Fruit fly (Drosophila melanogaster) whole organism, prepupa: ENCODE results near the gene Dci.

Experiments
- Blimp-1 ChIP-seq: fragments of 200-800 bp; sonication (Bioruptor generic); optimal IDR thresholded peaks from 3 replicates; lab custom pipeline; 2017; ENCODE audit warnings: missing biosample characterization, missing genetic modification characterization, mild to moderate bottlenecking, moderate library complexity, missing genetic modification reagents
- CG10631 ChIP-seq: fragments of 200-800 bp; sonication (Bioruptor generic); optimal IDR thresholded peaks from 2 replicates; lab custom pipeline; 2016; ENCODE audit warnings: missing biosample characterization, missing genetic modification characterization
- CG10669 ChIP-seq: fragments of 200-800 bp; sonication (Bioruptor generic); optimal IDR thresholded peaks from 3 replicates; lab custom pipeline; 2018; ENCODE audit warnings: missing biosample characterization, mild to moderate bottlenecking, missing genetic modification characterization, moderate library complexity
- CG11294 ChIP-seq: fragments of 200-800 bp; sonication (Bioruptor generic); IDR thresholded peaks from 2 replicates; pipeline ENCODE4 v1.3.6; 2022; ENCODE audit warnings: missing biosample characterization, missing genetic modification characterization
- CG11762 ChIP-seq: fragments of 200-800 bp; sonication (Bioruptor generic); optimal IDR thresholded peaks from 3 replicates; lab custom pipeline; 2016; ENCODE audit warnings: missing biosample characterization, missing genetic modification characterization; ENCODE audit not compliant: insufficient read depth
- CG11902 ChIP-seq: fragments of 200-800 bp; sonication (Bioruptor generic); optimal IDR thresholded peaks from 3 replicates; lab custom pipeline; 2016; ENCODE audit warnings: missing biosample characterization, missing genetic modification characterization
- CG15336 ChIP-seq: fragments of 200-800 bp; sonication (Bioruptor generic); IDR thresholded peaks from 2 replicates; pipeline ENCODE4 v1.3.6; 2022; ENCODE audit warnings: missing biosample characterization, missing genetic modification characterization
- CG1621 ChIP-seq: fragments of 200-800 bp; sonication (Bioruptor generic); optimal IDR thresholded peaks from 3 replicates; lab custom pipeline; 2018; ENCODE audit warnings: missing biosample characterization, mild to moderate bottlenecking, missing genetic modification characterization
- CG3032 ChIP-seq: fragments of 200-800 bp; optimal IDR thresholded peaks from 2 replicates; lab custom pipeline; 2019; ENCODE audit warnings: missing biosample characterization, mild to moderate bottlenecking, missing genetic modification characterization, moderate library complexity
- CG32006 ChIP-seq: fragments of 200-800 bp; sonication (Bioruptor generic); optimal IDR thresholded peaks from 3 replicates; lab custom pipeline; 2017; ENCODE audit warnings: missing biosample characterization, mild to moderate bottlenecking, missing genetic modification characterization
- CG3919 ChIP-seq: fragments of 200-800 bp; sonication (Bioruptor generic); optimal IDR thresholded peaks from 3 replicates; lab custom pipeline; 2016; ENCODE audit warnings: missing biosample characterization, missing genetic modification characterization
- CG4318 ChIP-seq: fragments of 200-800 bp; sonication (Bioruptor generic); optimal IDR thresholded peaks from 3 replicates; lab custom pipeline; 2017; ENCODE audit warnings: missing biosample characterization, mild to moderate bottlenecking, missing genetic modification characterization
- CG6163 ChIP-seq: fragments of 200-800 bp; sonication (Bioruptor generic); IDR thresholded peaks from 3 replicates; pipeline ENCODE4 v1.3.6; 2022; ENCODE audit warnings: missing biosample characterization, missing genetic modification characterization
- CG6276 ChIP-seq: fragments of 200-800 bp; sonication (Bioruptor generic); optimal IDR thresholded peaks from 2 replicates; lab custom pipeline; 2017; ENCODE audit warnings: missing biosample characterization, mild to moderate bottlenecking, missing genetic modification characterization
- CG6808 ChIP-seq: fragments of 200-800 bp; sonication (Bioruptor generic); optimal IDR thresholded peaks from 3 replicates; lab custom pipeline; 2017; ENCODE audit warnings: missing biosample characterization, missing genetic modification characterization, mild to moderate bottlenecking, moderate library complexity, missing genetic modification reagents
- CG6854 ChIP-seq: fragments of 200-800 bp; sonication (Bioruptor generic); optimal IDR thresholded peaks from 2 replicates; lab custom pipeline; 2017; ENCODE audit warnings: missing biosample characterization, mild to moderate bottlenecking, missing genetic modification characterization
- CG7368 ChIP-seq: fragments of 200-800 bp; sonication (Bioruptor generic); optimal IDR thresholded peaks from 3 replicates; lab custom pipeline; 2016; ENCODE audit warnings: missing biosample characterization, missing genetic modification characterization
- CG8119 ChIP-seq: fragments of 200-800 bp; sonication (Bioruptor generic); IDR thresholded peaks from 3 replicates; pipeline ENCODE4 v1.3.6; 2022; ENCODE audit warnings: missing biosample characterization, missing genetic modification characterization
- CG8319 ChIP-seq: fragments of 200-800 bp; sonication (Bioruptor generic); optimal IDR thresholded peaks from 3 replicates; lab custom pipeline; 2016; ENCODE audit warnings: missing biosample characterization, missing genetic modification characterization
- CG8632 ChIP-seq: fragments of 200-800 bp; sonication (Bioruptor generic); optimal IDR thresholded peaks from 3 replicates; lab custom pipeline; 2016; ENCODE audit warnings: missing biosample characterization, missing genetic modification characterization
- CG9139 ChIP-seq: fragments of 200-800 bp; sonication (Bioruptor generic); optimal IDR thresholded peaks from 3 replicates; lab custom pipeline; 2017; ENCODE audit warnings: missing biosample characterization, mild to moderate bottlenecking, missing genetic modification characterization
- Eip75B ChIP-seq: fragments of 200-800 bp; sonication (Bioruptor generic); optimal IDR thresholded peaks from 3 replicates; lab custom pipeline; 2016; ENCODE audit warnings: missing biosample characterization, missing genetic modification characterization
- Eip78C ChIP-seq: fragments of 200-800 bp; sonication (Bioruptor generic); peaks from one replicate; lab custom pipeline; 2016; ENCODE audit warnings: missing biosample characterization, missing genetic modification characterization
- Eip93F ChIP-seq: fragments of 200-800 bp; sonication (Bioruptor generic); optimal IDR thresholded peaks from 2 replicates; lab custom pipeline; 2016; ENCODE audit warnings: missing biosample characterization, mild to moderate bottlenecking, missing genetic modification characterization
- Ets21C ChIP-seq: fragments of 200-800 bp; sonication (Bioruptor generic); optimal IDR thresholded peaks from 3 replicates; lab custom pipeline; 2016; ENCODE audit warnings: missing biosample characterization, missing genetic modification characterization
- Hr38 ChIP-seq: sonication (Bioruptor generic); optimal IDR thresholded peaks from 2 replicates; lab custom pipeline; 2016; ENCODE audit warnings: missing biosample characterization, missing genetic modification characterization
- Hr39 ChIP-seq: fragments of 200-800 bp; sonication (Bioruptor generic); optimal IDR thresholded peaks from 2 replicates; lab custom pipeline; 2016; ENCODE audit warnings: missing biosample characterization, missing genetic modification characterization
- Hr4 ChIP-seq: fragments of 200-800 bp; sonication (Bioruptor generic); optimal IDR thresholded peaks from 3 replicates; lab custom pipeline; 2016; ENCODE audit warnings: missing biosample characterization, missing genetic modification characterization
- Met ChIP-seq: fragments of 200-800 bp; sonication (Bioruptor generic); optimal IDR thresholded peaks from 3 replicates; lab custom pipeline; 2016; ENCODE audit warnings: missing biosample characterization, missing genetic modification characterization
- Smox ChIP-seq: fragments of 200-800 bp; sonication (Bioruptor generic); optimal IDR thresholded peaks from 3 replicates; lab custom pipeline; 2016; ENCODE audit warnings: missing biosample characterization, missing genetic modification characterization
- Sox102F ChIP-seq: fragments of 200-800 bp; sonication (Bioruptor generic); optimal IDR thresholded peaks from 2 replicates; lab custom pipeline; 2016; ENCODE audit warnings: missing biosample characterization, mild to moderate bottlenecking, missing genetic modification characterization
- Sox14 ChIP-seq: fragments of 200-800 bp; sonication (Bioruptor generic); optimal IDR thresholded peaks from 3 replicates; lab custom pipeline; 2016; ENCODE audit warnings: missing biosample characterization, missing genetic modification characterization
- Sox15 ChIP-seq: fragments of 200-800 bp; sonication (Bioruptor generic); optimal IDR thresholded peaks from 3 replicates; lab custom pipeline; 2016; ENCODE audit warnings: missing biosample characterization, missing genetic modification characterization
- achi ChIP-seq: fragments of 200-800 bp; sonication (Bioruptor generic); optimal IDR thresholded peaks from 3 replicates; lab custom pipeline; 2016; ENCODE audit warnings: missing biosample characterization, missing genetic modification characterization
- acj6 ChIP-seq: fragments of 200-800 bp; sonication (Bioruptor generic); optimal IDR thresholded peaks from 3 replicates; lab custom pipeline; 2016; ENCODE audit warnings: missing biosample characterization, missing genetic modification characterization
- cyc ChIP-seq: fragments of 200-800 bp; sonication (Bioruptor generic); optimal IDR thresholded peaks from 3 replicates; lab custom pipeline; 2016; ENCODE audit warnings: missing biosample characterization, missing genetic modification characterization
- dac ChIP-seq: fragments of 200-800 bp; sonication (Bioruptor generic); optimal IDR thresholded peaks from 2 replicates; lab custom pipeline; 2017; ENCODE audit warnings: missing biosample characterization, mild to moderate bottlenecking, missing genetic modification characterization
- dsx ChIP-seq: fragments of 200-800 bp; optimal IDR thresholded peaks from 3 replicates; lab custom pipeline; 2019; ENCODE audit warnings: missing biosample characterization, mild to moderate bottlenecking, missing genetic modification characterization, moderate library complexity; ENCODE audit not compliant: poor library complexity, severe bottlenecking
- eg ChIP-seq: fragments of 200-800 bp; sonication (Bioruptor generic); IDR thresholded peaks from 3 replicates; pipeline ENCODE4 v1.3.6; 2022; ENCODE audit warnings: missing biosample characterization, missing genetic modification characterization
- esn ChIP-seq: fragments of 200-800 bp; sonication (Bioruptor generic); optimal IDR thresholded peaks from 2 replicates; lab custom pipeline; 2016; ENCODE audit warnings: missing biosample characterization, mild to moderate bottlenecking, missing genetic modification characterization, moderate library complexity
- fd59A ChIP-seq: fragments of 200-800 bp; sonication (Bioruptor generic); optimal IDR thresholded peaks from 2 replicates; lab custom pipeline; 2017; ENCODE audit warnings: missing biosample characterization, mild to moderate bottlenecking, missing genetic modification characterization, missing genetic modification reagents
- fd85E ChIP-seq: fragments of 200-800 bp; sonication (Bioruptor generic); optimal IDR thresholded peaks from 3 replicates; lab custom pipeline; 2016; ENCODE audit warnings: missing biosample characterization, missing genetic modification characterization
- lz ChIP-seq: fragments of 200-800 bp; sonication (Bioruptor generic); optimal IDR thresholded peaks from 3 replicates; lab custom pipeline; 2016; ENCODE audit warnings: missing biosample characterization, missing genetic modification characterization
- net ChIP-seq: fragments of 200-800 bp; sonication (Bioruptor generic); optimal IDR thresholded peaks from 3 replicates; lab custom pipeline; 2016; ENCODE audit warnings: missing biosample characterization, missing genetic modification characterization
- pdm3 ChIP-seq: fragments of 200-800 bp; sonication (Bioruptor generic); optimal IDR thresholded peaks from 3 replicates; lab custom pipeline; 2016; ENCODE audit warnings: missing biosample characterization, missing genetic modification characterization
- salr ChIP-seq, 2 experiments: fragments of 200-800 bp; sonication (Bioruptor generic); optimal IDR thresholded peaks; 3 replicates each; lab custom pipeline; 2016 to 2018; ENCODE audit warnings: missing biosample characterization in 2 of 2, missing genetic modification characterization in 2 of 2, mild to moderate bottlenecking in 1 of 2
- spab ChIP-seq: fragments of 200-800 bp; sonication (Bioruptor generic); optimal IDR thresholded peaks from 2 replicates; lab custom pipeline; 2017; ENCODE audit warnings: missing biosample characterization, mild to moderate bottlenecking, missing genetic modification characterization, missing genetic modification reagents
- ss ChIP-seq, 2 experiments: fragments of 200-800 bp; sonication (Bioruptor generic); optimal IDR thresholded peaks; 2 replicates in 1 of 2; 3 replicates in 1 of 2; lab custom pipeline; 2017 to 2018; ENCODE audit warnings: mild to moderate bottlenecking in 2 of 2, missing biosample characterization in 2 of 2, missing genetic modification characterization in 2 of 2, moderate library complexity in 1 of 2
- svp ChIP-seq: fragments of 200-800 bp; sonication (Bioruptor generic); peaks from one replicate; lab custom pipeline; 2016; ENCODE audit warnings: missing biosample characterization, missing genetic modification characterization
- topi ChIP-seq: fragments of 200-800 bp; sonication (Bioruptor generic); optimal IDR thresholded peaks from 3 replicates; lab custom pipeline; 2016; ENCODE audit warnings: missing biosample characterization, missing genetic modification characterization
- vri ChIP-seq: fragments of 200-800 bp; sonication (Bioruptor generic); optimal IDR thresholded peaks from 3 replicates; lab custom pipeline; 2016; ENCODE audit warnings: missing biosample characterization, mild to moderate bottlenecking, missing genetic modification characterization

Gene Dci

dm6 chr3L:895314-895980, 44.3 kb downstream of the Dci start, which contains the start of gene CG34056:
TSS of gene CG34056 (plus strand) at chr3L:895951.
- peak; percentile 92 for TF ChIP-seq fd85E (GFP tag; lab: Kevin White, UChicago)
- TF ChIP-seq acj6, result peak; percentile 97
- TF ChIP-seq svp (GFP tag; lab: Kevin White, UChicago), result peak; percentile 98
- peak; percentile 90 for TF ChIP-seq CG1621 (tag; lab: Kevin White, UChicago)
- TF ChIP-seq CG6163 (GFP tag; lab: Robert Waterston, UW), result peak; percentile 99
- TF ChIP-seq eg (GFP tag; lab: Robert Waterston, UW), result peak; percentile 99
- TF ChIP-seq CG3919 (GFP tag; lab: Kevin White, UChicago), result peak; percentile 99
- TF ChIP-seq Met (GFP tag; lab: Kevin White, UChicago), result peak; percentile 97
- TF ChIP-seq pdm3, result peak; percentile 97
- peak; percentile 85 to 95 for TF ChIP-seq salr (GFP tag; optimal IDR thresholded peaks at IDR 0.05; lab: Kevin White, UChicago)
- TF ChIP-seq CG6276 (GFP tag; lab: Kevin White, UChicago), result peak; percentile 95
- TF ChIP-seq CG10631 (GFP tag; lab: Kevin White, UChicago), result peak; percentile 98
- peak; percentile 100 for TF ChIP-seq Eip78C (GFP tag; lab: Kevin White, UChicago)
- peak; percentile 96 for TF ChIP-seq net (GFP tag; lab: Kevin White, UChicago)
- peak; percentile 95 for TF ChIP-seq dsx
- peak; percentile 89 for TF ChIP-seq Blimp-1 (GFP tag; lab: Kevin White, UChicago)
- peak; percentile 98 for TF ChIP-seq achi (GFP tag; lab: Kevin White, UChicago)
- peak; percentile 96 for TF ChIP-seq Hr4 (GFP tag; lab: Kevin White, UChicago)
- peak; percentile 89 for TF ChIP-seq dac
- TF ChIP-seq CG9139 (GFP tag; lab: Kevin White, UChicago), result peak; percentile 97
- TF ChIP-seq CG11762 (GFP tag; lab: Kevin White, UChicago), result peak; percentile 98
- peak; percentile 98 for TF ChIP-seq Eip75B
- peak; percentile 99 for TF ChIP-seq CG8119 (GFP tag; lab: Robert Waterston, UW)
- TF ChIP-seq CG4318, result peak; percentile 92
- peak; percentile 97 for TF ChIP-seq CG3032 (tag; lab: Kevin White, UChicago)
- peak; percentile 97 for TF ChIP-seq spab (GFP tag; lab: Kevin White, UChicago)
- peak; percentile 94 for TF ChIP-seq CG11902 (GFP tag; lab: Kevin White, UChicago)
- TF ChIP-seq CG6854 (GFP tag; lab: Kevin White, UChicago), result peak; percentile 95
- TF ChIP-seq cyc, result peak; percentile 97
- peak; percentile 94 for TF ChIP-seq fd59A
- TF ChIP-seq Smox, result peak; percentile 95
- peak; percentile 93 for TF ChIP-seq Sox15 (GFP tag; lab: Kevin White, UChicago)
- TF ChIP-seq Hr38 (GFP tag; lab: Kevin White, UChicago), result peak; percentile 27
- TF ChIP-seq vri, result peak; percentile 94
- TF ChIP-seq ss (GFP tag; optimal IDR thresholded peaks at IDR 0.05; lab: Kevin White, UChicago), result peak; percentile 97
- TF ChIP-seq Ets21C (GFP tag; lab: Kevin White, UChicago), result peak; percentile 91
- peak; percentile 98 for TF ChIP-seq CG10669 (GFP tag; lab: Kevin White, UChicago)
- peak; percentile 97 for TF ChIP-seq CG32006 (GFP tag; lab: Kevin White, UChicago)
- peak; percentile 99 for TF ChIP-seq CG15336 (GFP tag; lab: Robert Waterston, UW)
- peak; percentile 96 for TF ChIP-seq lz
- peak; percentile 97 for TF ChIP-seq Eip93F (GFP tag; lab: Kevin White, UChicago)
- peak; percentile 97 for TF ChIP-seq CG6808 (GFP tag; lab: Kevin White, UChicago)
- TF ChIP-seq CG7368 (GFP tag; lab: Kevin White, UChicago), result peak; percentile 97
- peak; percentile 93 for TF ChIP-seq Hr39 (GFP tag; lab: Kevin White, UChicago)
- peak; percentile 98 for TF ChIP-seq esn (GFP tag; lab: Kevin White, UChicago)
- peak; percentile 96 for TF ChIP-seq Sox14
- peak; percentile 95 for TF ChIP-seq CG11294 (GFP tag; lab: Robert Waterston, UW)
- TF ChIP-seq CG8319, result peak; percentile 96
- TF ChIP-seq Sox102F, result peak; percentile 96
- peak; percentile 98 for TF ChIP-seq topi
- TF ChIP-seq CG8632 (GFP tag; lab: Kevin White, UChicago), result peak; percentile 97
